2 fruit fly cellular contexts compared by ENCODE assay signal in genomic region chr3R:18910336-18910735, dm6.
TF ChIP-seq lines count a peak whose summit lies in the region.

No protein-coding gene starts in this region.

- TF ChIP-seq CTCF in whole organism, embryonic (GFP tag; optimal IDR thresholded peaks at IDR 0.05; lab: Kevin White, UChicago) = no peak

TF ChIP-seq in whole organism, adult, 20 proteins besides CTCF, POLR2A, EP300 and RAD21:
- no peak for TF ChIP-seq tj (GFP tag; optimal IDR thresholded peaks at IDR 0.05; lab: Kevin White, UChicago)
- TF ChIP-seq Clk (GFP tag; optimal IDR thresholded peaks at IDR 0.05; lab: Kevin White, UChicago) = no peak
- no peak for TF ChIP-seq cnc (optimal IDR thresholded peaks at IDR 0.05; lab: Kevin White, UChicago)
- no peak for TF ChIP-seq Mnt (GFP tag; optimal IDR thresholded peaks at IDR 0.05; lab: Kevin White, UChicago)
- no peak for TF ChIP-seq CG1620 (GFP tag; optimal IDR thresholded peaks at IDR 0.05; lab: Kevin White, UChicago)
- TF ChIP-seq kay (GFP tag; lab: Kevin White, UChicago; ENCODE audit: borderline replicate concordance) = peak; percentile 63
- no peak for TF ChIP-seq toe (GFP tag; optimal IDR thresholded peaks at IDR 0.05; lab: Kevin White, UChicago)
TF ChIP-seq in whole organism, adult: peak in this region for 1.

TF ChIP-seq in whole organism, embryonic, 481 proteins besides CTCF, POLR2A, EP300 and RAD21:
- TF ChIP-seq ftz-f1 (GFP tag; optimal IDR thresholded peaks at IDR 0.05; lab: Kevin White, UChicago) (peak; percentile 49), sd (tag; optimal IDR thresholded peaks at IDR 0.05; lab: Kevin White, UChicago) (no peak), ttk (GFP tag; IDR thresholded peaks at IDR 0.05; lab: Robert Waterston, UW) (peak; percentile 33; the same call in 1 of the 2 replicates), Asciz (GFP tag; optimal IDR thresholded peaks at IDR 0.05; lab: Kevin White, UChicago) (no peak), B-H2 (GFP tag; optimal IDR thresholded peaks at IDR 0.05; lab: Kevin White, UChicago) (no peak), E2f2 (GFP tag; IDR thresholded peaks at IDR 0.05; lab: Robert Waterston, UW) (0 out of 2 replicates have a peak, but pooled peaks have one; percentile 12), abd-A (tag; optimal IDR thresholded peaks at IDR 0.05; lab: Kevin White, UChicago) (peak; percentile 11), cg (GFP tag; optimal IDR thresholded peaks at IDR 0.05; lab: Kevin White, UChicago) (peak; percentile 4), CG8290 (GFP tag; optimal IDR thresholded peaks at IDR 0.05; lab: Kevin White, UChicago) (no peak), CG8290 (tag; optimal IDR thresholded peaks at IDR 0.05; lab: Kevin White, UChicago) (peak in 1 of 2 experiments; percentile 21), CG12769 (tag; optimal IDR thresholded peaks at IDR 0.05; lab: Kevin White, UChicago) (peak; percentile 58), Atf6 (GFP tag; IDR thresholded peaks at IDR 0.05; lab: Robert Waterston, UW) (0 out of 2 replicates have a peak, but pooled peaks have one; percentile 7), CG11504 (tag; optimal IDR thresholded peaks at IDR 0.05; lab: Kevin White, UChicago) (peak; percentile 24), sr (GFP tag; IDR thresholded peaks at IDR 0.05; lab: Robert Waterston, UW) (peak; percentile 49; the same call in 2 of the 3 replicates), Rfx (GFP tag; IDR thresholded peaks at IDR 0.05; lab: Robert Waterston, UW) (0 out of 2 replicates have a peak, but pooled peaks have one; percentile 13), nerfin-1 (tag; optimal IDR thresholded peaks at IDR 0.05; lab: Kevin White, UChicago) (peak; percentile 20), crol (GFP tag; IDR thresholded peaks at IDR 0.05; lab: Robert Waterston, UW) (peak; percentile 84), CG7987 (GFP tag; optimal IDR thresholded peaks at IDR 0.05; lab: Kevin White, UChicago) (peak; percentile 30), CG11456 (GFP tag; IDR thresholded peaks at IDR 0.05; lab: Robert Waterston, UW) (peak; percentile 66; the same call in 2 of the 3 replicates), onecut (GFP tag; IDR thresholded peaks at IDR 0.05; lab: Robert Waterston, UW) (peak; percentile 64), CG17328 (GFP tag; IDR thresholded peaks at IDR 0.05; lab: Robert Waterston, UW) (0 out of 2 replicates have a peak, but pooled peaks have one; percentile 18), sc (optimal IDR thresholded peaks at IDR 0.05; lab: Kevin White, UChicago) (no peak), sc (GFP tag; optimal IDR thresholded peaks at IDR 0.05; lab: Kevin White, UChicago) (no peak), ranshi (GFP tag; IDR thresholded peaks at IDR 0.05; lab: Robert Waterston, UW) (peak; percentile 9; the same call in 1 of the 2 replicates), H2.0 (GFP tag; IDR thresholded peaks at IDR 0.05; lab: Robert Waterston, UW) (no peak), CG9215 (GFP tag; IDR thresholded peaks at IDR 0.05; lab: Robert Waterston, UW) (no peak), Optix (GFP tag; IDR thresholded peaks at IDR 0.05; lab: Robert Waterston, UW) (no peak), ERR (GFP tag; optimal IDR thresholded peaks at IDR 0.05; lab: Kevin White, UChicago) (peak; percentile 44), CG6175 (GFP tag; IDR thresholded peaks at IDR 0.05; lab: Robert Waterston, UW) (peak; percentile 47; the same call in 1 of the 3 replicates), cwo (GFP tag; optimal IDR thresholded peaks at IDR 0.05; lab: Kevin White, UChicago) (peak; percentile 61), Pdp1 (GFP tag; optimal IDR thresholded peaks at IDR 0.05; lab: Kevin White, UChicago) (peak in 1 of 2 experiments; percentile 89), Med (GFP tag; lab: Kevin White, UChicago) (peak; percentile 13), Hr51 (GFP tag; optimal IDR thresholded peaks at IDR 0.05; lab: Kevin White, UChicago) (peak in 1 of 2 experiments; percentile 39)
TF ChIP-seq in whole organism, embryonic: peak in this region for 24.

Comparison
In these comparisons a context has a peak if more than half of its experiments do, and no peak if none do; other contexts are left out.
1. Of the 1 proteins assayed by ChIP-seq in both whole organism, embryonic and whole organism, adult: peak only in whole organism, embryonic: none; only in whole organism, adult: kay; in both: none; in neither: 0.